Worm (Caenorhabditis elegans) whole organism, early embryonic: Measurements from ENCODE around the gene Y43F8C.6.

Source experiments
- ama-1 ChIP-seq: fragments of 150-350 bp; optimal IDR thresholded peaks from 2 replicates; lab custom pipeline; 2014
- hnd-1 ChIP-seq: sonication (generic microtip); optimal IDR thresholded peaks from 2 replicates; lab custom pipeline; 2016; ENCODE audit warnings: missing genetic modification characterization, missing compliant biosample characterization

DNA sequence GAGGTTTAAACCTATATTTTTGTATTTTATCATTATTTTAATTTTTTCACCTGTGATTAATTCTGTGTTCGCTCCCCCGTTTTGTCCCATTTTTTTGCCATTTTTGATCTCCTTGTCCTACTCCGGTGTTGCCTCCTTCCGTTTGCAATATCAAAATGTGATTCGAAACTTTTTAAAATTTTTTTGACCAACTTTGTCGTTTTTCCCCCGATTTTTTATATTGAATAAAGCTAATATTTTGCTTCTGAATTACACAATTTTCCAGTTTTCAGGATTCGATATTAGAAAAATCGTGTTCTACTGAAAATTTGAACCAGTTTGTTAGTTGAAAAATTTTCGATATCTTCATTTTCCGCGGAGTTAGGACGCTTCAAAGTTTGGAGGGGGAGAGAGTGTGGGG, 34.8 kb downstream of the Y43F8C.6 start, which contains the start of gene nlp-25:
- TF ChIP-seq hnd-1 (no peak), ama-1 (lab: Kevin White, UChicago) (no peak)
